Worm (Caenorhabditis elegans): ENCODE measurements around the gene msp-57.

DNA sequence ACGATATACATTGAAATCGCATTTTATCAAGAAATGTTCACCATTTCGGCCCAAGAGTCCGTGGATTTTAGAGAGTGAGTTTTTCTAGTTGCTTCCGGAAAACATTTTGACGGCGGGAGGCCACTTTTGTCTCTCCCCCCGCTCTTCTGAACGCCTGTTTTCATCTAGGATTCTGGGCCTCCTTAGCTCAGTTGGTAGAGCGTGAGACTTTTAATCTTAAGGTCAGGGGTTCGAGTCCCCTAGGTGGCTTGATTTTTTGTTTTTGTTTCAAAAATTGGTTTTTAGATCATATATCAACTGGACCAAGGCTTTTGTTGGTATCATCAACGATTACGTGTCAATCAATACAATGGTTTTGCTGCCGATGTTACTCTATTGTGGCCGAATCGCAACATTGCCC, 23.6 kb upstream of the msp-57 start:
- TF ChIP-seq mxl-3 (GFP tag; optimal IDR thresholded peaks at IDR 0.05) (no peak), ces-1 (GFP tag; optimal IDR thresholded peaks at IDR 0.05) (no peak), ZK546.5 (tag; optimal IDR thresholded peaks at IDR 0.05) (no peak), zfp-3 (GFP tag; conservative IDR thresholded peaks at IDR 0.05) (peak; percentile 69; the same call in 1 of the 2 replicates), ceh-32 (tag; optimal IDR thresholded peaks at IDR 0.05; ENCODE audit: poor library complexity) (no peak), ceh-28 (tag; optimal IDR thresholded peaks at IDR 0.05) (no peak), skn-1 (tag; optimal IDR thresholded peaks at IDR 0.05) (no peak), lin-15B (tag; optimal IDR thresholded peaks at IDR 0.05) (no peak), set-16 (GFP tag; IDR thresholded peaks at IDR 0.05) (no peak), pha-4 (GFP tag; IDR thresholded peaks at IDR 0.05) (peak; percentile 82), pha-4 (tag; optimal IDR thresholded peaks at IDR 0.05) (no peak), ceh-62 (tag; optimal IDR thresholded peaks at IDR 0.05) (no peak), pqm-1 (tag; optimal IDR thresholded peaks at IDR 0.05) (no peak)
